Worm (Caenorhabditis elegans): ENCODE measurements around the gene F49C12.1.

DNA sequence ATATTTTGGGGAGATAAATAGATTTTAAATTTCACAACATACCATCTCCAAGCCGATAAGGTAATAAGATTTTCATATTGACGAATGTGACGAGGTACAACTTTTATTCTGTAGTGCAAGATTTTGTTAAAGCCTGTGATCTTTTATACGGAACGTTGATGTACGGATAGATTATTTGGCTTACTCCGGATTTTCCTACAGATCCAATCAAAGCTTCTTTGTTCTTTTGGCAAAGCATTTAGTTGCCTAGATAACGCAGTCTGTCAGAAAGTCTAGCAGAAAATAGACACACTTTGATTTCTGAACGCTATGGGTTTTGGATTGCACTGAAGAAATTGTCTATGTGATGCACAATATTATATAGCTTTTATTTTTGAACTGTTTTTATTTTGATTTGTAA lies 3.0 kb upstream of the F49C12.1 start, which contains the start of gene F49C12.2:
- TF ChIP-seq ceh-9 (tag; optimal IDR thresholded peaks at IDR 0.05), result no peak
- TF ChIP-seq tbx-2 (tag; optimal IDR thresholded peaks at IDR 0.05), result no peak
- no peak for TF ChIP-seq sox-2 (GFP tag; IDR thresholded peaks at IDR 0.05)
- TF ChIP-seq F13H6.1 (tag; optimal IDR thresholded peaks at IDR 0.05), result no peak
- TF ChIP-seq pha-4 (tag; optimal IDR thresholded peaks at IDR 0.05), result no peak
- no peak for TF ChIP-seq dve-1 (tag; optimal IDR thresholded peaks at IDR 0.05)
- no peak for TF ChIP-seq pqm-1 (tag; optimal IDR thresholded peaks at IDR 0.05)
- no peak for TF ChIP-seq hlh-8 (tag; optimal IDR thresholded peaks at IDR 0.05)
